Fruit fly (Drosophila melanogaster) S2 (cell line): ENCODE data around the gene Prx4.

Experiments
- CG8478 ChIP-seq: fragments of >200 bp; optimal IDR thresholded peaks from 2 replicates; lab custom pipeline; 2018
- CTCF ChIP-seq, 2 experiments: fragments of >200 bp; optimal IDR thresholded peaks; 2 replicates each; lab custom pipeline; 2018

Prx4 gene

DNA sequence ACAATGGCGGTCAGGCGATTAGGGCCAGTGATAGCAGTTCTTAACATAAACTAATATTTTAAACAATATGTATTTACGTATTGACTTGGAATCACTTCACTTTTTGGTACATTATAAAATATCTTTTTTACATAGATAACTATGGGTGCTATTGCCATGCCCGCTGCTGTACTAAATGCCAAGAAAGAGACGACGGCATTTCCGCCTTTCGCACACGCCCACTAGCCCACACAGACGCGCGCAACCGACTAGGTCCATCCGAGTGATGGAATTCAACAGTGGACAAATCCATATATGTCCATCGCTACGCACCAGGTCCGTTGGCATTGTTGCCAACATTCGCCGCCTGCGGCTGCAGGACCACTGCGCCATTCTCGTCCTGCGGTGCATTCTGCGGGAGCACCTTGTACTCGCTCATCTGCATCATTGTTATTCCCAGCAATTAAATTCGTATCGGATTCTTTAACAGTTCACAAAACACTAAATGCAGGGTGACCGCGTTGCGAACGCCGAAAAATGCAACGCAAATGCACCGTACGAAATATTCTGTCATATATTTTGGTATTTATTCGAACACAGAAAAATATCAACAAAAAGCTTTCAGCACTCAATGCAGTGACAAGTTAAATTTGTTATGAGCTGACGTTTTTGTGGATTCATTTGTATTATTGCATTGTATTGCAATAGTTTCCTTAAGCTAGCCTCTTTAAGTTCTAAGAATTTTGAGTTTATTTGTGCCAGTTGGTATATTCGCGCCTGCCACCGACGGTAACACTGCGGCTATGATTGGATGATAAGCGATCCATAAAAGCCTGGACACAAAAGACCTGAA, 4.4 kb downstream of the Prx4 start, which contains the start of the genes scramb2 and Sk2:
Gene scramb2 (minus strand): TSS at position 488 of the 832 bp plus-strand sequence.
Gene Sk2 (plus strand): TSS at position 763 of the 832 bp plus-strand sequence.
- TF ChIP-seq CG8478 (lab: Kevin White, UChicago), result no peak
- TF ChIP-seq CTCF (optimal IDR thresholded peaks at IDR 0.05; lab: Kevin White, UChicago), result no peak

DNA sequence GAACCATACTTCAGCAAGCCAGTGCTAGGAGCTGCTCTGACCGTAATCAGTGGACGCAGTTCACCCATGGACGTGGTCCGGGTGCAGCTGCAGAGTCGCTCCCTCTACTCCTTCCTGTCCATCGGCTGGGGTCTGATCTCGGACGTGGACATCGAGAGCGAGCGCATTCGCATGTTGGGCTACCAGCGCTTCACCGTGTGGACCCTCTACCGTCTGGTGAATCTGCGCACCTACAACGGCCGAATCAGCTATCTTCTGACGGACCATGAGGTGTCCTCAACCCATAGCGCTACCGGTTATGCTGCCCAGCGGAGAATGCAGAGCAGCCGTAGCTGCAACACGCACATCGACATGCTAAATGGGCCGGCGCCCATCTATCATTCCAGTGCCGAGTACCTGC, 6.5 kb downstream of the Prx4 start:
- TF ChIP-seq CG8478 (lab: Kevin White, UChicago), result no peak
- TF ChIP-seq CTCF (optimal IDR thresholded peaks at IDR 0.05; lab: Kevin White, UChicago), result no peak

DNA sequence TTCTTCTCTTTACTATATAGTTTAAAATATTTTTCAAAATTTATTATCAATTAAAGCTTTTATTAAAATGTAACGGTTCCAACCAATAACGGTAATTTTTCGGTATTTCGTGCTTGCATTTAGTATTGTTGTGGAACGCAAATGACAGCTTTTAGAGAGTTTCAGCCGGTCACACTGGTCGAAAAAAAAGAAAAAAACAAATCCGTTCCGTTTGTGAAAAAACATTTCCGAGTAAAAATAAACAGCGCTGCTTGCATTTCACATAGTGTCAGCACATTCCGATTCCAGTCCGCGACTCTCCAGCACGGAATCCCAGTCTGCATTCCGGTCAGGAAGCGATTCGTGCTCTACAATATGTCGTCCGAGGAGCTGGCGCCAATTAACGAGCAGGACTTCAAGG, 8.0 kb downstream of the Prx4 start, which contains the start of gene CG32485:
Gene CG32485 (plus strand): TSS at position 139 of the 400 bp plus-strand sequence.
- TF ChIP-seq CTCF (optimal IDR thresholded peaks at IDR 0.05; lab: Kevin White, UChicago), result no peak
- TF ChIP-seq CG8478 (lab: Kevin White, UChicago), result no peak

DNA sequence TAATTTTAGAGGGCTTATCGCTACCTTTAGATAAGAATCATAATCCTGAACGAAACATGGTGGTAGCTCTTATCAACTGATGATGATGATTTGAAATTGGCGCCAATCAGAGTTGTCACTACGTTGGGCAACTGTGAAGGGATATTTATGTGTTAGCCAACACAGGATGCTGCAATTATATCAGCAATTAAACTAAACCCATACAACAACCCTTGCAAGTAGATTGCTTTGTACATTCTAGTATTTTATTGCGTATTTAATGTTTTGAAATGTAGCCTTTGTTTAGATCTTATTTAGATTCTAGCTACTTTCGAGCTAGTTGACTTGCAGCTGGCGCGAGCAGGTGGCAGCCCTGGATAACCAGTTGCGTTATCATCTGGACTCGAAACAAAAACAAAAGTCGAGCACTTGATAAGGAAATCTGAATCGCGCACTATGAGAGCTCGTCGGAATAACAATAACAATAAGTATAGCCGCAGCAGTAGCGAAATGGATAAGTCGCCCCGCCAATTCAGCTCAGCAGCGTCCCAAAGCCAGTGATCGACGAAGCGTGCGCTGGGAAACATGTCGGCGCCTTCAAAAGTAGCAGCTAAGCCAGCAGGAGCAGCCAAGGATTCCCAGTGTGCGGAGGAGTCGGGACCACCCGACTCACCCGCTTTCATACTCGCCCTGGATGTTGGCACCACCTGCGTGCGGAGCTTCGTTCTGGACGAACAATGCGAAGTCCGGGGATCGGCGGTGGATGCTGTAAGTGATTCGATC, 10.1 kb downstream of the Prx4 start, which contains the start of gene CG1271:
Gene CG1271 (plus strand): TSS at position 405 of the 762 bp plus-strand sequence.
- TF ChIP-seq CG8478 (lab: Kevin White, UChicago), result no peak
- peak; percentile 6 to 39 for TF ChIP-seq CTCF (optimal IDR thresholded peaks at IDR 0.05; lab: Kevin White, UChicago)

DNA sequence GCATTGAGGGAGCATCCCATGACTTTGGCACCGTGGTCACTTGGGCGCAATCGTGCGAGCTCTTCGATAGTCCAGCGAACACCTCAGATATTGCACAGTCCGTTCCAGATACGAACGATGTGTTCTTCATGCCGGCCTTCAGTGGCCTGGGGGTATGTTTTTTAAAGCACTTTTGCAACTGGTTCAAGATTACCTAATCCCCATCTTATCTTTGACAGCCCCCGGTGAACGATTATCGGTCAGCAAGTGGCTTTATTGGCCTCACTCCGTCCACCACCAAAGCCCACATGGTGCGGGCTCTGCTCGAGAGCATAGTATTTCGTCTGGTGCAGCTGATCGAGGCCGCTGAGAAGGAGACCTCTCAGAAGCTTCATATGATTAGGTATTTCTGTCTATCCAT, 11.9 kb downstream of the Prx4 start:
- no peak for TF ChIP-seq CG8478 (lab: Kevin White, UChicago)
- TF ChIP-seq CTCF (optimal IDR thresholded peaks at IDR 0.05; lab: Kevin White, UChicago), result no peak

DNA sequence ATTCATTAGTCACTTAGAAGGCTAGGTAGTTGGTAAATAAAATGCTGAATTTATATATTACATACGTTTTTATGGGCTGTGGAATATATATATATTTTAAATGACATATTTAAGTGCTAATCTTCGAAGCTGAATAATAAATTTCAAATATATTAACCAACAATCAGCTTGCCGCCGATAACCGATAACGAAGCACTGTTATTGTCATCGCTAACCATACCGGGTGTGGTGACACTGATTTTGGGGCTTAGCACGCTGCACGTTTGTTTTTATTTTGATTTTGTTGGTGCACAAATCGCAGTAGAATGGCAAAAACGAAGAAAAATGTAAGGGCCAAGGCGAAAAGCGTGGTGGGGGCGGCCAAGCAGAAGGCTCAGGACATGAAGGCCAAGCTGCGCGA, 12.7 kb downstream of the Prx4 start, which contains the start of gene CG16753:
Gene CG16753 (plus strand): TSS at position 229 of the 400 bp plus-strand sequence.
- TF ChIP-seq CTCF (optimal IDR thresholded peaks at IDR 0.05; lab: Kevin White, UChicago) (no peak), CG8478 (lab: Kevin White, UChicago) (no peak)

DNA sequence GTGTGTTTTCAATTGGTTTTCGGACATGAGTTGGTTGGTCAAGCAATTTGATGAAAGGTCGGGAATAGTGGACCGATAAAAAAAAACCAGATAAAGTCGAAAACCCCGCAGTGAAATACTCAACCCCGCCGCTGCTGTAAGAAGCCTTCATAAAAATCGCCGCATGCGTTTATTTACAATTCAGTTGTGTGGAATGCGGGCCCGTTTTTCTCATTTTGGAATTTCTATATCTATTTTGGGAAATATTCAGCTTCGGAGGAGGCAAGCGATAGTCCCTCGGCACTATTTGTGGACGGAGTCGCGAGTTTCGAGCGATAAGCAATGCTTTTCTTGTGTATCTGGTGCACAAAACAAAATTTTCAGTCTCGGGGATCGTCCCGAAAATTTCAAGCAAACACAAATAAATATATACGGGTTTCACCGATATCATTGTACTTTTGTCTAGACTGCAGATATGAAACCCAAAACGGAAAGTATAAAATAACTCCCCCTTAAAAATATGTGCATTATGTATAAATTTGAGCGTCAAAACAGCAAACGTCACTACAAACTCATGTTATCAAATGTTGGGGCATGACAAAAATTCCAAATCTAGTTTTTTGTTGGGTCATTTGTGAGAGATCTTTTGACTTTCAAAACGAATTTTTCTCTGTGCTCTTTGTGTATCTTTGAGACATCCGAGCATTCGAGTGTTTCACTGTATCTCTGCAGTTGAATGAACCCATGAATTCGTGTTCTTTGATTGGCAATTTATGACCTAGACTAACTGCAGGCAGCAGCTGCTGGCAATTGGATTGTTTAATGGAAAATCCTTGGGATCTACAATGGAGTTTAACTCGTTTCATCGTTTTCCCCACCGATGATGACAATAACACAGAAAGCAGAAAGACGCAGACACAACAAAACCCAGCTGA, 17.1 kb downstream of the Prx4 start:
- no peak for TF ChIP-seq CTCF (optimal IDR thresholded peaks at IDR 0.05; lab: Kevin White, UChicago)
- no peak for TF ChIP-seq CG8478 (lab: Kevin White, UChicago)

DNA sequence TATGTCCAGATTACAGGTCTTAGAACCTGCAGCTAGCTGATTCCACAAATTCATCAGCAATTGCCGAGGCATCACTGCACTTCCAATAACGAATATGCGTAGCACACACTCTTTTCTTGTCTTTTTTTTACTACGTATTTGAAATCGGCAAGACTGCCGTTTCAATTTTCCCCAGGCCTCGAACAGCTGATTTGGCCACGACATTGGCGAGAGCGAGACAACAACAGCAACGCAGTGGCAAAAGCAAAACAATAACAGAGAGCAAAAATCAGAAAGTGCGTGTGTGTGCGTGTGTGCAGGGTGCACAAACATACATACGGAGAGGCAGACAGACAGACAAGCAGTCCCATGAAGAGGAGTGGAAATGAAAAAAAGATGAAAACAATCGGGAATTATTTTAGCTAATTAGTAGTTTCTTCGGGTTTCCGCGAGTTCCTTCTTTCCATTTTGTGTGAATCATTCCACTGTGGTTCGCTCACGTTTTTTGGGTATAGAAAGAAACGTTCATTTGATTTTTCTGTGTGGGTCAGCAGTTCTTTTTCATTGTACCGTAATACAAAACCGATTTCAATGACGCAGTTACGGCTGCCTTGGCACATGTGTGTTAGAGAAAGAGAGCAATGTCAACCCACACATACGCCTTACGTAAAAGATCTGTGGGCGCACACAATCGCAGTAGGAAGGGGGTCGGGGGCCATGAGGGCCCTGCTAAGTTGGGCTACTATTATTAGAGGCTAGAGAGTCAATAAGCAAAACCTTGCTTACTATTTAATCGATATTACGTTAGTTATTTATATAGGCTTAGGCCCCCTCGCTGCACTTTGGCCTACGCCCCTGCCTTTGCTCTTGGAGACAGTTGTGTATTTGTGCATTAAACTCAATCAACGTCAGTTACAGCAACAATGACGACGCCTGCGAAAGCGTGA, 18.2 kb downstream of the Prx4 start:
- TF ChIP-seq CG8478 (lab: Kevin White, UChicago), result no peak
- TF ChIP-seq CTCF (optimal IDR thresholded peaks at IDR 0.05; lab: Kevin White, UChicago), result no peak

DNA sequence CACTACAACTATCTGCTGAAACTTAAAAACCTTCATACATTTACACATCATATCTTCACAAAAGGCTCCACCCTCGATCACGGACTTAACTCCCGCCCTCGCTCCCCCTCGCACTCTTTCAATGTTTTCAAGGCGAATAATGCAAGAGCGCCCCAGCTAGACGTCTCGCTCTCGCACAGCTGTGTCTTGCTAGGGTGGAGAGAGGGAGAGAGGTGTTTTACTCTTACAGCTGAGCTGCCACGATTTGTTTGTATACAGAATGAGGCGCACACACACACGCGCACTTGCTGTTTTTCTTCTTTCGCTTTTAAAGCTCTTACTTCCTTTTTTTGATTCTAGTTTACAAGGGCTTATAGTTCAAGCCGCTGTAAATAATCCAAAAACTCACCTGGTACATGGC, 27.6 kb downstream of the Prx4 start:
- TF ChIP-seq CG8478 (lab: Kevin White, UChicago) (no peak), CTCF (optimal IDR thresholded peaks at IDR 0.05; lab: Kevin White, UChicago) (no peak)

DNA sequence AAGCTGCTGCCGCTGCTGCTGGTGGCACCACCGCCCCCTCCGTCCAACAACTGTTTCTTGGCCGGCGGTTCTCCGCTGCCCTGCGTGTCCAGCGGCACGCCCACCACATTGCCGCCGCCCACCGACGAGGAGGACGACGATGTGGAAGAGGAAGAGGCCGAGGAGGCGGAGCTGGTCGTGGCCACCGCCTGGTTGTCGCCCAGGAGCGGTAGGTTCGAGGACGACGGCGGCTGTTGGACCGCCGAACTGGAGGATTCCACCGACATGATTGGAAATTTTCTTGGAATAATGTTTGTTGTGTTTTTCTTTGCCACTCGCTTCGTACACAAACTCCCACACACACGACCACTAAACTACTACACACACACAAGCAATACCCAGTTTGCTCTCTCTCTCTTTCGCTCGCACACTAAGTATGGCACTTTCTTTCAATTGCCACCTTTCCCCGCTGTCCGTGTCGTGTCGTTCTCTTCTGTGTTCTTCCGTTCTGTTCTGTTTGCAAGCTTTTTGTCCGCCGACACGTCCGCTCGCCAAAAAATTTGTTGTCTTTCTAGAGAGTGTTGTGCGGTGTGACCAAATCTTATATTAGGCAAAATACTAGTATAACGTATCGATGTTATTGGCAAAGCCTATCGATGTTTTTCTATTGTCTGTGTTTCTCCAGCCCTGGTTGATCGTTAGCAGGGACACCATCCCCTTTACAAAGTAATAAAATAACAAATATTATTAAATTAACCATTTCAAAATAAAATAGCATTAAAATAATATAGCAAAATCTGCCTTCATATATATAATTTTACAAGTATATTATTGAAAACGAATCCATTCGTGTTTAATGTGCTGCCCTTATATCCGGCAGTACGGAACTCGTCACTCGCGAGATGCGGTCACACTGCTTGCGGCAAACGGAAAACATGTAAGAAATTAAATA, 28.4 kb downstream of the Prx4 start, which contains the start of the genes CG32486 and PAN3:
Gene CG32486 (minus strand): TSS at position 566 of the 931 bp plus-strand sequence.
Gene PAN3 (plus strand): TSS at position 860 of the 931 bp plus-strand sequence.
- TF ChIP-seq CG8478 (lab: Kevin White, UChicago) (no peak), CTCF (optimal IDR thresholded peaks at IDR 0.05; lab: Kevin White, UChicago) (no peak)

DNA sequence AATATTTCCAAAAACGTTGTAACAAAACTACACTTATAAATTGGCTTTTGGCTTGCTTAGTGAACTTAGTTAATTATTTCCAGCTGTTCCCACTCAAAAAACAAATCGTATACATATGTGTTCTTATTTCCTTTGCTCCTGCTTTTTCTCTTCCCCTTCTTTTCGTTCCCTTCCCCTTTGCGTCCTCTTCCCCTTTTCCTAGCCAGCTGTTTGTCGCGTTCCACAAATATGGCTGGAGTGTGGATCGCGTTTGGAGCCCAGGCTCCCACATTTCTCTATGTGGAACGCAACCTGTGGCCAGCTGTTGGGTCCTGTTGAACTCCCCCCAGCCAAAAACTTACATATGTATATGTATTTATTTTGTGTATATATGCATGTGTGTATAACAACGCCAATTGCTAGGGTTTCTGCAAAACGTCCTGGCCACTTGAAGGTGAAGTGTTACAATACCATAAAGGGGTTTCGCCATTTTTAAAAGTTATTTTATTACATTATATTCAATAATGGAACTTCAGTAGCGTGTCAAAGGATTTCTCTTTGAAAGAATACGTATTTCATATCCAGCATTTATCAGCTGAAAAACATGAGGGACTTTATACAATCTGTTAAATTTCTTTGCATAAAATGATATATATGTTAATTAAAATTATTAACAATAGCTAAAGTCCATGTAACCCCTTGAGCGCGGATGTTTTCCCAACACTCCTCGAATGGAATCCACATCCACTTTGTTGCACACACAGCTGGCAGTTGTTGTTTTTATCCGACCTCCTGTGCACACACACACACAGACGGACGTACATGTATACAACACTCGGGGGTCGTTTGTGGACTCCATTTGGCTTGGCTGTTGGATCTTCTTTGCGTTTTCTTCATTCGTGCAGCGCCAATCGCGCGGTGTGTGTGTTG, 29.8 kb downstream of the Prx4 start:
- TF ChIP-seq CG8478 (lab: Kevin White, UChicago), result no peak
- no peak for TF ChIP-seq CTCF (optimal IDR thresholded peaks at IDR 0.05; lab: Kevin White, UChicago)
